Worm (Caenorhabditis elegans): ENCODE data around the gene C47A4.3.

The C47A4.3 gene

DNA sequence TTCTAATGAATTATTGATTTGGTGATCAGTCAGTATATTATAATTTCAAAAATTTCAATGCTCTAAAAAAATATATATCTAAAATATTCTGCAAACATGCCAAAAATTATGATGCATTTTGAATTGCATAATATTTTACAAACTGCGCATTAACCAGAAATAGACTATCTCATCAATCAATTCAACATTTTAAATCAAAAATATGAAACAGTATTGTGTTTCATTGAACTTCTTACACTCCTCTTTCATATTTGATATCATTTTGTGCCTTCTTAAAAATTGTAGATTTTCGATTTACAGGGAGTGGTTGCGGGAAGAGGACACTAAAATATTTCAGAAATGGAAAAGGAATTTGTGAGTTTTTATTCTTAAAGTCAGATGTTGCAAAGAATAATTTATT, 15.5 kb downstream of the C47A4.3 start, which contains the start of gene ent-4:
Gene ent-4 (plus strand): TSS at position 301 of the 400 bp plus-strand sequence.
- TF ChIP-seq nhr-85 (tag): no peak
- TF ChIP-seq pqm-1 (tag; optimal IDR thresholded peaks at IDR 0.05): no peak
- TF ChIP-seq C16A3.4 (tag; optimal IDR thresholded peaks at IDR 0.05): no peak
- no peak for TF ChIP-seq aha-1 (tag; optimal IDR thresholded peaks at IDR 0.05)
- no peak for TF ChIP-seq fos-1 (tag; optimal IDR thresholded peaks at IDR 0.05)
- no peak for TF ChIP-seq fkh-8 (tag; optimal IDR thresholded peaks at IDR 0.05)
- no peak for TF ChIP-seq ceh-63 (GFP tag; optimal IDR thresholded peaks at IDR 0.05)
- no peak for TF ChIP-seq ces-1 (GFP tag; optimal IDR thresholded peaks at IDR 0.05)
- no peak for TF ChIP-seq lin-14 (GFP tag; optimal IDR thresholded peaks at IDR 0.05)
- no peak for TF ChIP-seq fkh-4 (tag; optimal IDR thresholded peaks at IDR 0.05; ENCODE audit: borderline replicate concordance)
- TF ChIP-seq nhr-11 (tag; optimal IDR thresholded peaks at IDR 0.05): no peak
- no peak for TF ChIP-seq jun-1 (tag; optimal IDR thresholded peaks at IDR 0.05)
- TF ChIP-seq nhr-84 (tag; optimal IDR thresholded peaks at IDR 0.05): no peak
- no peak for TF ChIP-seq sptf-1 (tag; optimal IDR thresholded peaks at IDR 0.05)
- no peak for TF ChIP-seq ceh-82 (tag; optimal IDR thresholded peaks at IDR 0.05)
- no peak for TF ChIP-seq dpl-1 (GFP tag; optimal IDR thresholded peaks at IDR 0.05)
- no peak for TF ChIP-seq ztf-11 (tag; optimal IDR thresholded peaks at IDR 0.05)

DNA sequence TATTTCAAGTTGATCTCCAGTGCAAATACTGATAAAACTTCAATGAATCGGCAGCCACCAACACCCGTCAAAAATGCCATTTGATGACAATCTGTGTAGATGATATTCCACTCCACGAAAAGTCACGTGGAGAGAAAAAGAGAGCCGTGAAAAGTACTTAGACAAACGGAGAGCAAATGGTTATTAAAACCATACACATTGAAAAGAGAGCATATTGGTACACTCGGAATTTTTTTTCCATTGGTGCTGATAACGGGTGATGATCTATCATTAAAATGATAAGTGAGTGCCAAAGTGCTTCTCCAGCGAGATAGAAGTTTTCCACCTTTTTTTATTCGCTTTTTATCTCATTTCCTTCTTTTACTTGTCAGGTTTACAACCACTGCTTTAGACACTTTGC, 16.9 kb downstream of the C47A4.3 start:
- TF ChIP-seq sup-37 (GFP tag; optimal IDR thresholded peaks at IDR 0.05) (no peak), C34B4.2 (tag; optimal IDR thresholded peaks at IDR 0.05) (no peak), snu-23 (GFP tag; optimal IDR thresholded peaks at IDR 0.05) (no peak), hlh-4 (tag; optimal IDR thresholded peaks at IDR 0.05) (no peak), vab-15 (tag; optimal IDR thresholded peaks at IDR 0.05) (no peak), egl-27 (tag; optimal IDR thresholded peaks at IDR 0.05) (no peak), ets-5 (GFP tag; IDR thresholded peaks at IDR 0.05) (no peak), zag-1 (tag; optimal IDR thresholded peaks at IDR 0.05) (no peak), nhr-19 (GFP tag; conservative IDR thresholded peaks at IDR 0.05) (no peak), F16B12.6 (tag; optimal IDR thresholded peaks at IDR 0.05) (no peak), sox-4 (tag; optimal IDR thresholded peaks at IDR 0.05) (no peak), efl-1 (optimal IDR thresholded peaks at IDR 0.05) (no peak), efl-1 (GFP tag; optimal IDR thresholded peaks at IDR 0.05 in 1 of 2) (peak in 1 of 2 experiments; percentile 80), ztf-4 (tag; optimal IDR thresholded peaks at IDR 0.05) (no peak), isw-1 (GFP tag; IDR thresholded peaks at IDR 0.05) (no peak), nhr-47 (tag; optimal IDR thresholded peaks at IDR 0.05) (no peak), mef-2 (tag; optimal IDR thresholded peaks at IDR 0.05) (no peak), lin-15B (tag; optimal IDR thresholded peaks at IDR 0.05) (no peak), ceh-90 (tag; optimal IDR thresholded peaks at IDR 0.05) (no peak), egl-13 (tag; optimal IDR thresholded peaks at IDR 0.05) (no peak), unc-86 (tag; optimal IDR thresholded peaks at IDR 0.05) (no peak), mdl-1 (tag; optimal IDR thresholded peaks at IDR 0.05) (peak in 1 of 2 experiments; percentile 46), nhr-11 (tag; optimal IDR thresholded peaks at IDR 0.05) (no peak), xbp-1 (tag; optimal IDR thresholded peaks at IDR 0.05) (no peak), swsn-7 (tag; optimal IDR thresholded peaks at IDR 0.05) (no peak), blmp-1 (tag; optimal IDR thresholded peaks at IDR 0.05) (no peak), aly-2 (tag; optimal IDR thresholded peaks at IDR 0.05) (no peak), snpc-4 (tag; optimal IDR thresholded peaks at IDR 0.05) (no peak), ceh-88 (GFP tag; IDR thresholded peaks at IDR 0.05) (no peak), nhr-71 (tag; optimal IDR thresholded peaks at IDR 0.05) (peak; percentile 45), ces-1 (GFP tag; optimal IDR thresholded peaks at IDR 0.05) (no peak), fkh-8 (tag; optimal IDR thresholded peaks at IDR 0.05) (no peak), aha-1 (tag; optimal IDR thresholded peaks at IDR 0.05) (no peak), C04F5.9 (tag; optimal IDR thresholded peaks at IDR 0.05) (no peak), mab-9 (GFP tag; IDR thresholded peaks at IDR 0.05) (no peak), unc-98 (GFP tag; IDR thresholded peaks at IDR 0.05) (no peak), dsc-1 (tag; optimal IDR thresholded peaks at IDR 0.05) (no peak), fkh-10 (GFP tag; optimal IDR thresholded peaks at IDR 0.05) (no peak), lir-3 (tag; optimal IDR thresholded peaks at IDR 0.05; ENCODE audit: poor library complexity) (no peak), nhr-12 (tag; optimal IDR thresholded peaks at IDR 0.05) (no peak), pag-3 (tag; optimal IDR thresholded peaks at IDR 0.05; ENCODE audit: borderline replicate concordance, insufficient read depth) (no peak)

Measured in whole organism, L1 larva.